Fruit fly (Drosophila melanogaster): Measurements from ENCODE around the gene CG4962.

dm6 chr3L:16313985-16314384, 18.6 kb upstream of the CG4962 start, which contains the start of gene CG13062:
- TF ChIP-seq CG32121 (GFP tag; IDR thresholded peaks at IDR 0.05) (0 out of 2 replicates have a peak, but pooled peaks have one; percentile 21), Pif1B (GFP tag; optimal IDR thresholded peaks at IDR 0.05) (no peak), Pif1A (GFP tag; optimal IDR thresholded peaks at IDR 0.05) (no peak), CG13204 (GFP tag; optimal IDR thresholded peaks at IDR 0.05) (no peak), CG10348 (GFP tag; IDR thresholded peaks at IDR 0.05) (no peak), CG17806 (tag; optimal IDR thresholded peaks at IDR 0.05) (no peak), CG12605 (GFP tag; IDR thresholded peaks at IDR 0.05) (no peak), fd96Ca (GFP tag; IDR thresholded peaks at IDR 0.05) (no peak), CG8159 (tag; optimal IDR thresholded peaks at IDR 0.05) (no peak), CG4496 (GFP tag; IDR thresholded peaks at IDR 0.05) (no peak), CG15710 (tag; optimal IDR thresholded peaks at IDR 0.05) (no peak), CG9948 (tag; optimal IDR thresholded peaks at IDR 0.05) (no peak), EcR (GFP tag; optimal IDR thresholded peaks at IDR 0.05) (no peak)
